Fruit fly (Drosophila melanogaster) whole organism, embryonic: ENCODE measurements around the gene clumsy.

Experiments
- CG13775 ChIP-seq: fragments of 200-800 bp; sonication (Bioruptor generic); optimal IDR thresholded peaks from 3 replicates; lab custom pipeline; 2017; ENCODE audit warnings: missing biosample characterization, mild to moderate bottlenecking, missing genetic modification characterization
- CG7987 ChIP-seq: fragments of 200-800 bp; sonication (Bioruptor generic); optimal IDR thresholded peaks from 2 replicates; lab custom pipeline; 2018; ENCODE audit warnings: missing biosample characterization, mild to moderate bottlenecking, missing genetic modification characterization, moderate library complexity
- HLHmδ ChIP-seq: fragments of 200-800 bp; sonication (Bioruptor generic); optimal IDR thresholded peaks from 2 replicates; lab custom pipeline; 2018; ENCODE audit warnings: missing biosample characterization, mild to moderate bottlenecking, missing genetic modification characterization, moderate library complexity
- Hr78 ChIP-seq, 2 experiments: fragments of 200-800 bp in 1 of 2; fragments of >200 bp in 1 of 2; sonication (Bioruptor generic) in 1 of 2; optimal IDR thresholded peaks; 2 replicates each; lab custom pipeline; 2017 to 2019; ENCODE audit warnings: missing biosample characterization in 2 of 2, missing genetic modification characterization in 2 of 2, mild to moderate bottlenecking in 1 of 2, moderate library complexity in 1 of 2
- Ssrp ChIP-seq: fragments of 200-800 bp; sonication (Bioruptor generic); optimal IDR thresholded peaks from 2 replicates; lab custom pipeline; 2018; ENCODE audit warnings: missing biosample characterization, mild to moderate bottlenecking, missing genetic modification characterization, moderate library complexity
- ac ChIP-seq: fragments of 200-800 bp; sonication (Bioruptor generic); optimal IDR thresholded peaks from 3 replicates; lab custom pipeline; 2017; ENCODE audit warnings: missing biosample characterization, mild to moderate bottlenecking, missing genetic modification characterization
- ash1 ChIP-seq: fragments of 200-800 bp; sonication (Bioruptor generic); optimal IDR thresholded peaks from 2 replicates; lab custom pipeline; 2018; ENCODE audit warnings: missing biosample characterization, mild to moderate bottlenecking, missing genetic modification characterization
- bsh ChIP-seq, 2 experiments: fragments of 200-800 bp; sonication (Bioruptor generic); optimal IDR thresholded peaks; 2 replicates each; lab custom pipeline; 2017 to 2018; ENCODE audit warnings: mild to moderate bottlenecking in 2 of 2, missing biosample characterization in 2 of 2, missing genetic modification characterization in 2 of 2, moderate library complexity in 1 of 2
- ems ChIP-seq: fragments of 200-800 bp; sonication (Bioruptor generic); optimal IDR thresholded peaks from 3 replicates; lab custom pipeline; 2016; ENCODE audit warnings: missing biosample characterization, missing genetic modification characterization
- ftz-f1 ChIP-seq: fragments of 200-800 bp; sonication (Bioruptor generic); optimal IDR thresholded peaks from 2 replicates; lab custom pipeline; 2016; ENCODE audit warnings: missing biosample characterization, missing genetic modification characterization
- run ChIP-seq: fragments of 200-800 bp; sonication (Bioruptor generic); optimal IDR thresholded peaks from 3 replicates; lab custom pipeline; 2018; ENCODE audit warnings: missing biosample characterization, mild to moderate bottlenecking, missing genetic modification characterization
- trh ChIP-seq: fragments of 200-800 bp; sonication (Bioruptor generic); optimal IDR thresholded peaks from 2 replicates; lab custom pipeline; 2016; ENCODE audit warnings: missing biosample characterization, missing genetic modification characterization

DNA sequence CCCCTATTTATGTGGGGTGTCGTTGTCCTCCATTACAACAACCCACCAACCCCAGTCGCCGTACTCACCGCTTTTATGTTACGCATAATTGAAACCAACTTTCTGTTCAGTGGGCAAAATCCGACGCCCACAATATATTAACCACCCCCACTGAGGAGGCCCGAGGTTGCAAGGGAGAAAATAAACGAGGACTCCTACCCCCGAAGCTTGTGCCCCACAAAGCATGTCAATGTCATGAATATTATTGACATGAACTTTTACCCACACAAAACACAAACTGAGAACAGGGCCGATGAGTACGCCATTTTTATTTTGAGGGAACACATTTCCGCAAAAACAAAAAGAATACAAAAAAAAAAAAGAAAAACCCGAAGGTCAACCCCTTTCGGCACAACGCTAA, 41.7 kb downstream of the clumsy start:
- TF ChIP-seq bsh (GFP tag; optimal IDR thresholded peaks at IDR 0.05; lab: Kevin White, UChicago), result no peak
- no peak for TF ChIP-seq ash1 (GFP tag; lab: Kevin White, UChicago)
- TF ChIP-seq CG7987, result no peak
- TF ChIP-seq HLHmδ (GFP tag; lab: Kevin White, UChicago), result no peak
- no peak for TF ChIP-seq trh (GFP tag; lab: Kevin White, UChicago)
- TF ChIP-seq CG13775 (GFP tag; lab: Kevin White, UChicago), result no peak
- no peak for TF ChIP-seq Hr78 (GFP tag; optimal IDR thresholded peaks at IDR 0.05; lab: Kevin White, UChicago)
- no peak for TF ChIP-seq run (tag; lab: Kevin White, UChicago)
- no peak for TF ChIP-seq ems (GFP tag; lab: Kevin White, UChicago)
- TF ChIP-seq ac, result no peak
- no peak for TF ChIP-seq ftz-f1 (GFP tag; lab: Kevin White, UChicago)
- no peak for TF ChIP-seq Ssrp (tag; lab: Kevin White, UChicago)
